Worm (Caenorhabditis elegans): ENCODE measurements around the gene Y116F11A.6.

Y116F11A.6 gene

ce11 chrV:19715419-19715818, 3.9 kb upstream of the Y116F11A.6 start, which contains the start of gene Y43F8C.16:
Y43F8C.16 (minus strand) TSS chrV:19715519.
- TF ChIP-seq dao-5 (tag; optimal IDR thresholded peaks at IDR 0.05) (no peak), him-1 (tag; optimal IDR thresholded peaks at IDR 0.05) (no peak), W03F9.2 (tag; optimal IDR thresholded peaks at IDR 0.05) (no peak)

DNA sequence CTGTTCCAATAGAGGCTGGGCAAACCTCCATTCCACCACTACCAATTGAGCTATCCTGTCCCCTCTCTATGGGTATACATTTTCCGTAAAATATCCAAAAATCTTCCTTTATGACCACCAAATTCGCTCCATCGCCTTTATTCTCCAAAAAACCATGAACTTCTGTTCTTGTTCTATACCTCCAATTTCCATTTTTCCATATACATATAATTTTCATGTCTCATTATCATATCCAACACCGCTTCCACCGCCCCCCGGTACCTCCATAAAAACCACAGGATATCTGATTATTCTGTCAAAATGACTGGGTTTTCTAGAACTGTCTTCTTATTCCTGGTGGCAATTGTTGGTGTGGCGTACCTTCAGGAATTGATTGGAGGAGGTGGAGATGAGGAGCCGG, 3.5 kb upstream of the Y116F11A.6 start, which contains the start of gene Y43F8C.17:
Gene Y43F8C.17, plus strand, starts transcription at position 301 of the 400 bp plus-strand sequence.
- TF ChIP-seq W03F9.2 (tag; optimal IDR thresholded peaks at IDR 0.05) (no peak), him-1 (tag; optimal IDR thresholded peaks at IDR 0.05) (no peak), dao-5 (tag; optimal IDR thresholded peaks at IDR 0.05) (no peak)

DNA sequence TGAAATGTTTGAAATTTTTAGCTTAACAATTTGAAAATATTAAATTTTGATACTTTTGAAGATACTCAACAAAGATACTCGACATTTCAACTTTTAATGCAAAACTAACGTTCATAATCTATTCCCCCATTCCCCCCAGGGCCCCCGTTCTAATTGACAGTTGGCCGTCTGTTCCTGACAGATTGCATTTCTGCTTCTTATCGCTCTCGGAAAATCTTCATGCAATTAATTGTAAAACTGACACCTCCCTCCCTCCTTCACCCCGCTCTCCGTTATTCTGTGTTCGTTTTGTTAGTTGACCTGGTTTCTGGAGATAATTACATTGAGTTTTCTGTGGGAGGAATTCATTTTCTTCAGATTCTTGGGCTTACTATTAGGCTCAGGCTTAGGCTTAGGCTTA, 1.4 kb upstream of the Y116F11A.6 start:
- no peak for TF ChIP-seq dao-5 (tag; optimal IDR thresholded peaks at IDR 0.05)
- no peak for TF ChIP-seq W03F9.2 (tag; optimal IDR thresholded peaks at IDR 0.05)
- TF ChIP-seq him-1 (tag; optimal IDR thresholded peaks at IDR 0.05), result no peak

DNA sequence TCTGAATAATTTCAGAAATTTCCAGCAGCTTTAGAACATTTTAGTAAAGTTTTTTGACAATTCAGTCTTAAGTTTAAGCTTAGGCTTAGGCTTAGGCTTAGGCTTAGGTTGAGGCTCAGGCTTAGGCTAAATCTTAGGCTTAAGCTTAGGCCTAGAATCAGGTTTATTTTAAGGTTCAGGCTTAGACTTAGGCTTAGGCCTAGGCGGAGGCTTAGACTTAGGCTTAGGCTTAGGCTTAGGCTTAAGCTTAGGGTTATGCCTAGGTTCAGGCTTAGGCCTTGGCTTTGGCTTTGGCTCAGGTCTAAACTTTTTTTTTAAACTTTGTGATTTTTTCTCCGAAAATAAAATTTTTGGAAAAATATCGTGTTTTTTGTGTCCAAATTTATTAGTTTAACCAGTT, 693 bp upstream of the Y116F11A.6 start:
- TF ChIP-seq dao-5 (tag; optimal IDR thresholded peaks at IDR 0.05) (no peak), him-1 (tag; optimal IDR thresholded peaks at IDR 0.05) (no peak), W03F9.2 (tag; optimal IDR thresholded peaks at IDR 0.05) (no peak)

ce11 chrV:19722881-19723280, 3.5 kb downstream of the Y116F11A.6 start:
- TF ChIP-seq W03F9.2 (tag; optimal IDR thresholded peaks at IDR 0.05) (no peak), dao-5 (tag; optimal IDR thresholded peaks at IDR 0.05) (no peak), him-1 (tag; optimal IDR thresholded peaks at IDR 0.05) (no peak)

- no peak for TF ChIP-seq him-1 (tag; optimal IDR thresholded peaks at IDR 0.05)
- no peak for TF ChIP-seq dao-5 (tag; optimal IDR thresholded peaks at IDR 0.05)
These were observed 5.2 kb downstream of the Y116F11A.6 start for ce11 chrV:19724589-19724988.

- TF ChIP-seq W03F9.2 (tag; optimal IDR thresholded peaks at IDR 0.05) (no peak), him-1 (tag; optimal IDR thresholded peaks at IDR 0.05) (no peak), dao-5 (tag; optimal IDR thresholded peaks at IDR 0.05) (no peak)
These were observed 8.6 kb downstream of the Y116F11A.6 start for ce11 chrV:19727990-19728389.

DNA sequence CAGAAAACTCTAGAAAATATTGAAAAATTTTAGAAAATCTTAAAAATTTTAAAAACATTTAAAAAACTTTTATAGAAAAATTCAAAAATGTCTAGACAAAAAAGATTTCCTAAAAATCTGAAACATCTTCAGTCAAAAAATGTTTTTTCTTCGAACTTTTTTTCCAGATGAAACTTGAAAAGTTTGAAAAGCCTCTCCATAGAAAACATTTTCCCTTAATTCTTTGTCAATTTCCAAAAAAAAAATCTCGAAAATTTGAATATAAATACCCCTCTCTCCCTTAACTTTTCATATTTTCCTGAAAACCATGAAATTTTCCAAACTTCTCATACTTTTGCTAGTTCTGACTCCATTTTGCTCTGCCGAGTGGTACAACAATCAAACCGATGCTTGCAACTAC, 9.4 kb downstream of the Y116F11A.6 start, which contains the start of gene Y116F11A.3:
Gene Y116F11A.3, plus strand, starts transcription at position 301 of the 400 bp plus-strand sequence.
- TF ChIP-seq him-1 (tag; optimal IDR thresholded peaks at IDR 0.05) (no peak), dao-5 (tag; optimal IDR thresholded peaks at IDR 0.05) (no peak), W03F9.2 (tag; optimal IDR thresholded peaks at IDR 0.05) (no peak)

- no peak for TF ChIP-seq dao-5 (tag; optimal IDR thresholded peaks at IDR 0.05)
- no peak for TF ChIP-seq him-1 (tag; optimal IDR thresholded peaks at IDR 0.05)
- no peak for TF ChIP-seq W03F9.2 (tag; optimal IDR thresholded peaks at IDR 0.05)
These were observed 10.9 kb downstream of the Y116F11A.6 start, which contains the start of gene Y116F11A.1 for ce11 chrV:19730280-19730679. Y116F11A.1 (plus strand) TSS chrV:19730580.

- TF ChIP-seq dao-5 (tag; optimal IDR thresholded peaks at IDR 0.05) (no peak), W03F9.2 (tag; optimal IDR thresholded peaks at IDR 0.05) (no peak), him-1 (tag; optimal IDR thresholded peaks at IDR 0.05) (no peak)
These were observed 14.4 kb downstream of the Y116F11A.6 start for ce11 chrV:19733728-19734127.

ce11 chrV:19737458-19737857, 18.1 kb downstream of the Y116F11A.6 start, which contains the start of gene W04E12.7:
W04E12.7 (minus strand) TSS chrV:19737558.
- TF ChIP-seq W03F9.2 (tag; optimal IDR thresholded peaks at IDR 0.05) (no peak), dao-5 (tag; optimal IDR thresholded peaks at IDR 0.05) (no peak), him-1 (tag; optimal IDR thresholded peaks at IDR 0.05) (no peak)

DNA sequence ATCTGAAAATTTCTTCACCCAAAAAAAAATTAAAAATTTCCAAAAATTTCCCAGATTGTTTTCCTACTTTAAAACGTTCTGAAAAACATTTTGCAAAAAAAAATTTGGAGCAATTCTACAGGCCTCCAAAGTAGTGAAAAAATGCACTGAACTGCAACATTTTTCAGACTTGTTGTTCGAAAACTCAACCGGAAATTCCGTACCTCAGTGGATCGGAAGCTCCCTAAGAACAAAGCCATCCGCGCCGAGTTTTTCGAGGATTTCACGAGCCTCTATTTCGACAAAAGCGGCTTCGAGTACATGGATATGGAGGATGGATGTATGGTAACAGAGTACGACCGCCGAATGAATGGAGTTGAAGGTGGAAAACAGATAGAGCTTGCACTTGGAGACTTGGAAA, 18.8 kb downstream of the Y116F11A.6 start, which contains the start of gene fbxa-131:
Gene fbxa-131, plus strand, starts transcription at position 301 of the 400 bp plus-strand sequence.
- no peak for TF ChIP-seq him-1 (tag; optimal IDR thresholded peaks at IDR 0.05)
- no peak for TF ChIP-seq dao-5 (tag; optimal IDR thresholded peaks at IDR 0.05)
- TF ChIP-seq W03F9.2 (tag; optimal IDR thresholded peaks at IDR 0.05), result no peak

DNA sequence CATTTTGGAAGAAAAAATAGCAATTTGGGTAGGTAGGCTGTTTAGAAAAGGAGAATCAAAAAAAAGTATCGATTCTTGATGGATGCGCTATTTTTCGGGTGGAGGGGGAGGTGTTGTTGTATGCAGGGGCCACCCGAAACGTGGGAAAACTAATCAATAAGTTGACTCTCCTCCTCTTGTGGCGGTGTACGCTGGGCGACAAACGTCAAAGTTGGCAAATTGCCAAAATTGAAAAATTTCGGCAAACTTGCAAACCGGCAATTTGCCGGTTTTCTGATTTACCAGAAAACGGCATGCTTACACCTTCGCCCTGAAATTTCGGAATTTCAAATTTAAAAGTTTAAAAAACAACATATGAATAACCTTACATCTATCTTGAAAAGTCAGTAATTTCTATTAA, 21.7 kb downstream of the Y116F11A.6 start, which contains the start of gene W04E12.2:
Gene W04E12.2, minus strand, starts transcription at position 101 of the 400 bp plus-strand sequence.
- no peak for TF ChIP-seq him-1 (tag; optimal IDR thresholded peaks at IDR 0.05)
- TF ChIP-seq W03F9.2 (tag; optimal IDR thresholded peaks at IDR 0.05), result no peak
- TF ChIP-seq dao-5 (tag; optimal IDR thresholded peaks at IDR 0.05), result no peak

DNA sequence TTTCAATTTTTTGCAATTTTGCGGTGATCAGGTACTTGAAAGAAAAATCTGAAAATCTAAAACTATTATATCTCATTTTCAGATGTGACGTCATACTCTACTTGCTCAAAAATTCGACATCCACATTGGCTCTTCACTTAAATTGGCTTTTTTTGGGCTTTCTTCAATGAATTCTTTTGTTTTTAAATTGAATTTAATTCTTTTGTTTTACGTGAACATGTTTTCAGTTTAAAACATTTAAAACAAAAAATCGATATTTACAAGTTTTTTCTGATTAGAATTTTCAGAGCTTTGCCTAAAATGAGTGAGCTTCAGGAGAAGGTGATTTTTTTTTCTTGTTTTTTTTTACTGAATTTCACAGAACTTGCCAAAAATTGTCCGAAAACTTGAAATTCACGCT, 22.3 kb downstream of the Y116F11A.6 start, which contains the start of gene W04E12.3:
Gene W04E12.3, plus strand, starts transcription at position 301 of the 400 bp plus-strand sequence.
- TF ChIP-seq him-1 (tag; optimal IDR thresholded peaks at IDR 0.05), result no peak
- no peak for TF ChIP-seq W03F9.2 (tag; optimal IDR thresholded peaks at IDR 0.05)
- no peak for TF ChIP-seq dao-5 (tag; optimal IDR thresholded peaks at IDR 0.05)

- no peak for TF ChIP-seq him-1 (tag; optimal IDR thresholded peaks at IDR 0.05)
- TF ChIP-seq W03F9.2 (tag; optimal IDR thresholded peaks at IDR 0.05), result no peak
- no peak for TF ChIP-seq dao-5 (tag; optimal IDR thresholded peaks at IDR 0.05)
These were observed 24.0 kb downstream of the Y116F11A.6 start, which contains the start of gene W04E12.4 for ce11 chrV:19743305-19743704. W04E12.4 (plus strand) TSS chrV:19743605.
